Worm (Caenorhabditis elegans) whole organism, L2 larva: ENCODE results near the gene col-165.

Experiments used
- ama-1 ChIP-seq: fragments of 150-350 bp; optimal IDR thresholded peaks from 2 replicates; lab custom pipeline; 2018; ENCODE audit warnings: inconsistent platforms
- nhr-12 ChIP-seq: fragments of 150-350 bp; optimal IDR thresholded peaks from 2 replicates; lab custom pipeline; 2014; ENCODE audit warnings: missing biosample characterization, missing genetic modification characterization
- nhr-237 ChIP-seq: fragments of 150-350 bp; optimal IDR thresholded peaks from 2 replicates; lab custom pipeline; 2014; ENCODE audit warnings: missing biosample characterization, missing genetic modification characterization
- sma-9 ChIP-seq, 2 experiments: fragments of 150-350 bp in 1 of 2; sonication (generic microtip) in 1 of 2; optimal IDR thresholded peaks; 2 replicates each; lab custom pipeline; 2014 to 2016; ENCODE audit warnings: missing genetic modification characterization in 2 of 2, mild to moderate bottlenecking in 1 of 2, missing biosample characterization in 1 of 2, missing compliant biosample characterization in 1 of 2, missing genetic modification reagents in 1 of 2, moderate library complexity in 1 of 2
- snpc-4 ChIP-seq: fragments of 150-350 bp; optimal IDR thresholded peaks from 2 replicates; lab custom pipeline; 2014; ENCODE audit warnings: missing biosample characterization, missing genetic modification characterization
- zag-1 ChIP-seq: fragments of 150-350 bp; optimal IDR thresholded peaks from 2 replicates; lab custom pipeline; 2014; ENCODE audit warnings: missing biosample characterization, missing genetic modification characterization
- ztf-4 ChIP-seq: fragments of 150-350 bp; optimal IDR thresholded peaks from 2 replicates; lab custom pipeline; 2014; ENCODE audit warnings: missing biosample characterization, missing genetic modification characterization

DNA sequence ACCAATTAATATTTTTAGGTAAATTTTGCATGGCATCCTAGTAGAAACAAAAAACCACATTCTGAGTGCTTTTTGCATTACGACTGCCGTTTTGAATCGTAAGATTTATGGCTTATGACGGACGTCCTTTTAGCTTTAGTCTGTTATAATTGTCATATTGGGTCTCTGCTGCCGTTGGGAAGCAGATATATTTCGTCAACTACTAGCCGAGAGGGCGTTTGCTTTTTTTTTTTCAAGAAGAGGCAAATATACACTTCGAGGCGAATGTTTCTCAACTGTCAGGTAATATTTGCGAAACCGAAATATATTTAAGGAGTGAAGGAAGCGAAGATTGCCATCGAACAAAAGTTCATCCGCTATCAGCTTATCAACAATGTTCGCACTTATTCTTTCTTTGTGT is 9.5 kb upstream of the col-165 start, which contains the start of gene F14H12.3:
- no peak for TF ChIP-seq snpc-4 (tag; lab: Kevin White, UChicago)
- no peak for TF ChIP-seq nhr-12 (tag; lab: Kevin White, UChicago)
- TF ChIP-seq nhr-237 (tag; lab: Kevin White, UChicago): no peak
- TF ChIP-seq ztf-4 (tag; lab: Kevin White, UChicago): no peak
- no peak for TF ChIP-seq sma-9 (GFP tag; optimal IDR thresholded peaks at IDR 0.05; lab: Kevin White, UChicago)
- no peak for TF ChIP-seq sma-9 (tag; optimal IDR thresholded peaks at IDR 0.05; lab: Kevin White, UChicago)
- TF ChIP-seq ama-1 (lab: Kevin White, UChicago): no peak
- TF ChIP-seq zag-1 (tag; lab: Kevin White, UChicago): no peak
